Worm (Caenorhabditis elegans) whole organism, mixed stage, embryonic: Measurements from ENCODE around the gene Y26G10.6.

Source experiments
- ceh-39 ChIP-seq: fragments of 150-350 bp; optimal IDR thresholded peaks from 2 replicates; lab custom pipeline; 2014; ENCODE audit warnings: missing biosample characterization, missing genetic modification characterization
- ces-1 ChIP-seq: fragments of 150-350 bp; optimal IDR thresholded peaks from 2 replicates; lab custom pipeline; 2014; ENCODE audit warnings: missing biosample characterization, missing genetic modification reagents, missing genetic modification characterization
- elt-1 ChIP-seq: sonication (generic microtip); optimal IDR thresholded peaks from 2 replicates; lab custom pipeline; 2017; ENCODE audit warnings: missing genetic modification characterization, mild to moderate bottlenecking, missing compliant biosample characterization, antibody characterized with exemption, moderate library complexity, borderline replicate concordance; ENCODE audit not compliant: insufficient read depth
- mls-2 ChIP-seq: sonication (generic microtip); optimal IDR thresholded peaks from 2 replicates; lab custom pipeline; 2016; ENCODE audit warnings: mild to moderate bottlenecking, missing genetic modification characterization, moderate library complexity, missing compliant biosample characterization
- nhr-237 ChIP-seq: fragments of 150-350 bp; optimal IDR thresholded peaks from 2 replicates; lab custom pipeline; 2014; ENCODE audit warnings: missing biosample characterization, missing genetic modification characterization
- pha-4 ChIP-seq: fragments of 150-350 bp; optimal IDR thresholded peaks from 2 replicates; lab custom pipeline; 2018; ENCODE audit warnings: missing biosample characterization, missing genetic modification reagents, missing genetic modification characterization

- TF ChIP-seq pha-4 (tag; lab: Kevin White, UChicago) = no peak
- no peak for TF ChIP-seq ceh-39 (tag; lab: Kevin White, UChicago)
- TF ChIP-seq elt-1 = no peak
- TF ChIP-seq nhr-237 (tag; lab: Kevin White, UChicago) = no peak
- TF ChIP-seq mls-2 = no peak
- TF ChIP-seq ces-1 = no peak
These were observed 40.5 kb upstream of the Y26G10.6 start, which contains the start of gene fbxa-108 for ce11 chrV:17659228-17659627.
